Worm (Caenorhabditis elegans): ENCODE results near the gene lec-1.

DNA sequence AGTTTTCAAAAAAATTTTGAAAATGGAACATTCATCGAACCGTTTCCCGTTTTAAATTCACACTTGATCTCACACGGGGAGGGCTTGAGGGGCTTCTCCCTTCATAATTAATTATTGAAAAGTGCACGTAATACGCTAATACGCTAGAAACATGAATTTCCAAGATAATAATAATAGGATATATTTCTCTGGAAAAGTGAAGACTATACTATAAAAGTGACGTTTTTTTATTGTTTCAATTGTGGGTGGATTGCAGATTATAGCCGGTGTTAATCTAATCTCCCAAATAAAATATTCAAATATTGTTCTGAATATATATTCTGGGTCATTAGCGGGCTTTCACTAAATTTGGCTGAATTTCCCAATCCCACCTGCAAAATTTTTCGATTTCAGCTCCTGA is 38.4 kb downstream of the lec-1 start:
- TF ChIP-seq C34F6.9 (tag; optimal IDR thresholded peaks at IDR 0.05) = no peak
- no peak for TF ChIP-seq lin-11 (tag; optimal IDR thresholded peaks at IDR 0.05)
- no peak for TF ChIP-seq nhr-11 (tag; optimal IDR thresholded peaks at IDR 0.05)
- TF ChIP-seq ztf-11 (tag; optimal IDR thresholded peaks at IDR 0.05) = no peak
- no peak for TF ChIP-seq fos-1 (tag; optimal IDR thresholded peaks at IDR 0.05)
- no peak for TF ChIP-seq nhr-77 (tag; optimal IDR thresholded peaks at IDR 0.05)
- no peak for TF ChIP-seq nhr-12 (tag; optimal IDR thresholded peaks at IDR 0.05)
- TF ChIP-seq lin-39 (tag; optimal IDR thresholded peaks at IDR 0.05) = no peak
- TF ChIP-seq elt-1 (tag; optimal IDR thresholded peaks at IDR 0.05) = no peak
- no peak for TF ChIP-seq unc-39 (tag; optimal IDR thresholded peaks at IDR 0.05)

Data from whole organism, L2 larva.